Fruit fly (Drosophila melanogaster) whole organism, prepupa: Measurements from ENCODE around the gene CG15882.
A peak's percentile ranks its signal among the peaks of the same experiment; 100 is the strongest.

Source experiments
- CG1621 ChIP-seq: fragments of 200-800 bp; sonication (Bioruptor generic); optimal IDR thresholded peaks from 3 replicates; lab custom pipeline; 2018; ENCODE audit warnings: missing biosample characterization, mild to moderate bottlenecking, missing genetic modification characterization
- CG16779 ChIP-seq: fragments of 200-800 bp; sonication (Bioruptor generic); optimal IDR thresholded peaks from 3 replicates; lab custom pipeline; 2017; ENCODE audit warnings: missing biosample characterization, mild to moderate bottlenecking, missing genetic modification characterization
- CG3032 ChIP-seq: fragments of 200-800 bp; optimal IDR thresholded peaks from 2 replicates; lab custom pipeline; 2019; ENCODE audit warnings: missing biosample characterization, mild to moderate bottlenecking, missing genetic modification characterization, moderate library complexity
- CG4318 ChIP-seq: fragments of 200-800 bp; sonication (Bioruptor generic); optimal IDR thresholded peaks from 3 replicates; lab custom pipeline; 2017; ENCODE audit warnings: missing biosample characterization, mild to moderate bottlenecking, missing genetic modification characterization
- Ets21C ChIP-seq: fragments of 200-800 bp; sonication (Bioruptor generic); optimal IDR thresholded peaks from 3 replicates; lab custom pipeline; 2016; ENCODE audit warnings: missing biosample characterization, missing genetic modification characterization
- Hr4 ChIP-seq: fragments of 200-800 bp; sonication (Bioruptor generic); optimal IDR thresholded peaks from 3 replicates; lab custom pipeline; 2016; ENCODE audit warnings: missing biosample characterization, missing genetic modification characterization
- fd85E ChIP-seq: fragments of 200-800 bp; sonication (Bioruptor generic); optimal IDR thresholded peaks from 3 replicates; lab custom pipeline; 2016; ENCODE audit warnings: missing biosample characterization, missing genetic modification characterization

- TF ChIP-seq CG4318, result peak; percentile 65
- peak; percentile 39 for TF ChIP-seq CG1621 (tag; lab: Kevin White, UChicago)
- TF ChIP-seq fd85E (GFP tag; lab: Kevin White, UChicago), result no peak
- TF ChIP-seq Ets21C (GFP tag; lab: Kevin White, UChicago), result peak; percentile 55
- peak; percentile 52 for TF ChIP-seq CG3032 (tag; lab: Kevin White, UChicago)
- TF ChIP-seq CG16779 (tag; lab: Kevin White, UChicago), result no peak
- peak; percentile 76 for TF ChIP-seq Hr4 (GFP tag; lab: Kevin White, UChicago)
These were observed 28.5 kb upstream of the CG15882 start for dm6 chrX:19152570-19153287.
